Worm (Caenorhabditis elegans) whole organism, midembryonic: ENCODE data around the gene C27F2.6.
"Not testable (repeated sequence)": the region's sequence is repeated elsewhere in the genome, so short reads cannot be mapped to it uniquely, and the experiment has no call there.

ENCODE experiments used
- cog-1 ChIP-seq: sonication (generic microtip); optimal IDR thresholded peaks from 2 replicates; lab custom pipeline; 2016; ENCODE audit warnings: missing genetic modification characterization, missing compliant biosample characterization
- flt-1 ChIP-seq: fragments of 200-800 bp; sonication (Bioruptor generic); IDR thresholded peaks from 2 replicates; pipeline ENCODE4 v1.3.6; 2022; ENCODE audit warnings: missing genetic modification characterization, missing compliant biosample characterization
- klf-2 ChIP-seq: fragments of 200-800 bp; sonication (Bioruptor generic); conservative IDR thresholded peaks from 2 replicates; pipeline ENCODE4 v1.3.6; 2022; ENCODE audit warnings: missing genetic modification reagents, missing genetic modification characterization, missing compliant biosample characterization
- tab-1 ChIP-seq: fragments of 200-800 bp; sonication (Bioruptor generic); IDR thresholded peaks from 2 replicates; pipeline ENCODE4 v1.3.6; 2022; ENCODE audit warnings: missing genetic modification characterization, missing compliant biosample characterization

DNA sequence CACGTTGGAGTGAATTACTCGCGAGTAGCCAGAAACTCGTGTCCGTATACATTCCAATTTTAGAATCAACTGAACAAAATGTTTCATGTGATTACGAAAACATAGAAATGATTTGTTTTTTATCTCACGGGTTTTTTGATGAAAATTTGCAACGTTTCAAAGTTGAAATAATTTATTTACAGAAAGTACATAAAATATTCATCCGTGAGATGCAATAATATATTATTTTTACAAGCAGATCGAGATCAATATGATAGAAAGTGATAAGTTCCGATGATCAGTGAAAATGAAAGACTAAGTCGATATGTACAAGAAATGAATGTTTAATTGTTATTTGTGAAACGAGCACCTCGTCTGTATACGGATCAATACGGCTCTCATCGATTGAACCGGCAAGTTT lies at the start of gene C27F2.6:
- TF ChIP-seq tab-1 (GFP tag; lab: Robert Waterston, UW); klf-2 (GFP tag; lab: Robert Waterston, UW); cog-1; flt-1 (GFP tag; lab: Robert Waterston, UW): not testable (repeated sequence)
